Fruit fly (Drosophila melanogaster): ENCODE results near the gene Ype.

The Ype gene

dm6 chrX:13383770-13384169 lies 3.4 kb downstream of the Ype start (continued):
- TF ChIP-seq cad (GFP tag; optimal IDR thresholded peaks at IDR 0.05) (no peak), Hr39 (optimal IDR thresholded peaks at IDR 0.05) (no peak), Sin3A (optimal IDR thresholded peaks at IDR 0.05) (no peak), Hey (tag; optimal IDR thresholded peaks at IDR 0.05) (no peak), Sry-β (GFP tag; optimal IDR thresholded peaks at IDR 0.05) (no peak), HLH4C (GFP tag; IDR thresholded peaks at IDR 0.05; ENCODE audit: partially characterized antibody) (no peak), CG14441 (GFP tag; IDR thresholded peaks at IDR 0.05) (peak; percentile 52), oc (tag; optimal IDR thresholded peaks at IDR 0.05) (no peak), CG31224 (GFP tag; IDR thresholded peaks at IDR 0.05) (no peak), CG13287 (GFP tag; IDR thresholded peaks at IDR 0.05; ENCODE audit: partially characterized antibody) (peak; percentile 10; the same call in 1 of the 2 replicates), Lim3 (GFP tag; IDR thresholded peaks at IDR 0.05) (no peak), GATAe (GFP tag; conservative IDR thresholded peaks at IDR 0.05) (no peak), CG15601 (tag; optimal IDR thresholded peaks at IDR 0.05) (no peak), CoRest (tag; optimal IDR thresholded peaks at IDR 0.05) (peak; percentile 4), MTF-1 (GFP tag; optimal IDR thresholded peaks at IDR 0.05; ENCODE audit: borderline replicate concordance) (peak; percentile 44), CG10274 (GFP tag; optimal IDR thresholded peaks at IDR 0.05) (no peak), CG10209 (GFP tag; optimal IDR thresholded peaks at IDR 0.05) (peak; percentile 27), CG11504 (tag; optimal IDR thresholded peaks at IDR 0.05) (no peak), p53 (GFP tag; optimal IDR thresholded peaks at IDR 0.05) (no peak), Hr78 (GFP tag; optimal IDR thresholded peaks at IDR 0.05) (no peak), CG15269 (tag; optimal IDR thresholded peaks at IDR 0.05) (peak; percentile 53), CG17802 (tag; optimal IDR thresholded peaks at IDR 0.05) (no peak), lab (GFP tag; optimal IDR thresholded peaks at IDR 0.05) (peak; percentile 70), tgo (GFP tag; IDR thresholded peaks at IDR 0.05) (no peak), sqz (GFP tag; optimal IDR thresholded peaks at IDR 0.05) (no peak), Dip2 (GFP tag; IDR thresholded peaks at IDR 0.05) (no peak), mam (GFP tag; optimal IDR thresholded peaks at IDR 0.05) (peak; percentile 80), maf-S (GFP tag; optimal IDR thresholded peaks at IDR 0.05) (peak; percentile 45), fd96Cb (tag; optimal IDR thresholded peaks at IDR 0.05) (no peak), B-H1 (GFP tag; IDR thresholded peaks at IDR 0.05) (no peak; the same call in 2 of the 3 replicates), tll (GFP tag; optimal IDR thresholded peaks at IDR 0.05) (no peak), CG6813 (GFP tag; optimal IDR thresholded peaks at IDR 0.05) (peak; percentile 21), Atf-2 (GFP tag; optimal IDR thresholded peaks at IDR 0.05) (peak; percentile 32), so (GFP tag; IDR thresholded peaks at IDR 0.05) (no peak), CG10147 (GFP tag; optimal IDR thresholded peaks at IDR 0.05) (peak; percentile 19), odd (GFP tag; optimal IDR thresholded peaks at IDR 0.05) (peak; percentile 11), HmgD (GFP tag; optimal IDR thresholded peaks at IDR 0.05) (peak; percentile 68), CG8765 (GFP tag; IDR thresholded peaks at IDR 0.05) (no peak), CG1233 (GFP tag; optimal IDR thresholded peaks at IDR 0.05) (peak; percentile 28), Scr (GFP tag; IDR thresholded peaks at IDR 0.05; ENCODE audit: partially characterized antibody) (no peak), gce (GFP tag; IDR thresholded peaks at IDR 0.05) (peak; percentile 22; the same call in 1 of the 3 replicates), CG4424 (GFP tag; optimal IDR thresholded peaks at IDR 0.05) (peak; percentile 49), otp (GFP tag; IDR thresholded peaks at IDR 0.05) (peak; percentile 64; the same call in 1 of the 3 replicates), corto (GFP tag; optimal IDR thresholded peaks at IDR 0.05) (no peak), Eip74EF (GFP tag; optimal IDR thresholded peaks at IDR 0.05) (no peak), CG6272 (GFP tag; IDR thresholded peaks at IDR 0.05) (no peak), BEAF-32 (GFP tag; optimal IDR thresholded peaks at IDR 0.05) (no peak), org-1 (GFP tag; optimal IDR thresholded peaks at IDR 0.05) (no peak), CG10979 (tag; optimal IDR thresholded peaks at IDR 0.05) (no peak), Elba2 (GFP tag; optimal IDR thresholded peaks at IDR 0.05) (no peak)
